Fruit fly (Drosophila melanogaster) whole organism, prepupa: Measurements from ENCODE around the gene CG32147.

Experiments used
- CG6276 ChIP-seq: fragments of 200-800 bp; sonication (Bioruptor generic); optimal IDR thresholded peaks from 2 replicates; lab custom pipeline; 2017; ENCODE audit warnings: missing biosample characterization, mild to moderate bottlenecking, missing genetic modification characterization
- Eip75B ChIP-seq: fragments of 200-800 bp; sonication (Bioruptor generic); optimal IDR thresholded peaks from 3 replicates; lab custom pipeline; 2016; ENCODE audit warnings: missing biosample characterization, missing genetic modification characterization
- Sox14 ChIP-seq: fragments of 200-800 bp; sonication (Bioruptor generic); optimal IDR thresholded peaks from 3 replicates; lab custom pipeline; 2016; ENCODE audit warnings: missing biosample characterization, missing genetic modification characterization
- spab ChIP-seq: fragments of 200-800 bp; sonication (Bioruptor generic); optimal IDR thresholded peaks from 2 replicates; lab custom pipeline; 2017; ENCODE audit warnings: missing biosample characterization, mild to moderate bottlenecking, missing genetic modification characterization, missing genetic modification reagents

- TF ChIP-seq Eip75B (GFP tag; lab: Kevin White, UChicago), result no peak
- no peak for TF ChIP-seq spab (GFP tag; lab: Kevin White, UChicago)
- TF ChIP-seq Sox14 (GFP tag; lab: Kevin White, UChicago), result peak; percentile 73
- no peak for TF ChIP-seq CG6276 (GFP tag; lab: Kevin White, UChicago)
These were observed 14.7 kb upstream of the CG32147 start, which contains the start of the genes Msh6 and Prp31 for dm6 chr3L:15158330-15159114.
